Worm (Caenorhabditis elegans) whole organism, young adult: Measurements from ENCODE around the gene ttbk-8.1.

ENCODE experiments used
- C17E4.6 ChIP-seq: fragments of 200-800 bp; sonication (Bioruptor generic); IDR thresholded peaks from 2 replicates; pipeline ENCODE4 v1.3.6; 2022; ENCODE audit warnings: missing genetic modification reagents, missing genetic modification characterization, missing compliant biosample characterization
- F37B4.10 ChIP-seq: fragments of 200-800 bp; sonication (Bioruptor generic); IDR thresholded peaks from 2 replicates; pipeline ENCODE4 v1.3.6; 2022; ENCODE audit warnings: missing genetic modification characterization, missing compliant biosample characterization
- T07F8.4 ChIP-seq: sonication (generic microtip); optimal IDR thresholded peaks from 2 replicates; lab custom pipeline; 2016; ENCODE audit warnings: mild to moderate bottlenecking, missing genetic modification characterization, moderate library complexity, missing compliant biosample characterization
- Y56A3A.18 ChIP-seq: fragments of 200-800 bp; sonication (Bioruptor generic); IDR thresholded peaks from 2 replicates; pipeline ENCODE4 v1.3.6; 2022; ENCODE audit warnings: missing genetic modification reagents, missing genetic modification characterization, missing compliant biosample characterization
- attf-6 ChIP-seq: fragments of 200-800 bp; sonication (Bioruptor generic); IDR thresholded peaks from 2 replicates; pipeline ENCODE4 v1.3.6; 2022; ENCODE audit warnings: missing genetic modification reagents, missing genetic modification characterization, missing compliant biosample characterization
- bed-1 ChIP-seq: fragments of 200-800 bp; sonication (Bioruptor generic); IDR thresholded peaks from 2 replicates; pipeline ENCODE4 v1.3.6; 2022; ENCODE audit warnings: missing genetic modification reagents, missing genetic modification characterization, missing compliant biosample characterization
- ccch-3 ChIP-seq: fragments of 200-800 bp; sonication (Bioruptor generic); optimal IDR thresholded peaks from 2 replicates; lab custom pipeline; 2018; ENCODE audit warnings: mild to moderate bottlenecking, missing genetic modification characterization, missing compliant biosample characterization
- cebp-2 ChIP-seq: fragments of 200-800 bp; sonication (Bioruptor generic); IDR thresholded peaks from 2 replicates; pipeline ENCODE4 v1.3.6; 2022; ENCODE audit warnings: missing genetic modification characterization, missing compliant biosample characterization
- ceh-100 ChIP-seq: fragments of 200-800 bp; sonication (Bioruptor generic); IDR thresholded peaks from 2 replicates; pipeline ENCODE4 v1.3.6; 2022; ENCODE audit warnings: missing genetic modification reagents, missing genetic modification characterization, missing compliant biosample characterization
- chd-7 ChIP-seq: sonication (generic microtip); optimal IDR thresholded peaks from 2 replicates; lab custom pipeline; 2016; ENCODE audit warnings: mild to moderate bottlenecking, missing genetic modification characterization, moderate library complexity, missing compliant biosample characterization
- dox-1 ChIP-seq: fragments of 200-800 bp; sonication (Bioruptor generic); IDR thresholded peaks from 2 replicates; pipeline ENCODE4 v1.3.6; 2022; ENCODE audit warnings: missing genetic modification reagents, missing genetic modification characterization, missing compliant biosample characterization
- egl-44 ChIP-seq: fragments of 200-800 bp; sonication (Bioruptor generic); IDR thresholded peaks from 2 replicates; pipeline ENCODE4 v1.3.6; 2022; ENCODE audit warnings: missing genetic modification reagents, missing genetic modification characterization, missing compliant biosample characterization
- egrh-3 ChIP-seq: fragments of 200-800 bp; sonication (Bioruptor generic); IDR thresholded peaks from 2 replicates; pipeline ENCODE4 v1.3.6; 2022; ENCODE audit warnings: missing genetic modification reagents, missing genetic modification characterization, missing compliant biosample characterization
- him-1 ChIP-seq: sonication (generic microtip); optimal IDR thresholded peaks from 2 replicates; lab custom pipeline; 2016; ENCODE audit warnings: missing genotype, missing genetic modification reagents, missing genetic modification characterization, missing compliant biosample characterization
- hmg-20 ChIP-seq: fragments of 200-800 bp; sonication (Bioruptor generic); IDR thresholded peaks from 2 replicates; pipeline ENCODE4 v1.3.6; 2022; ENCODE audit warnings: missing genetic modification reagents, missing genetic modification characterization, missing compliant biosample characterization
- hsf-1 ChIP-seq: fragments of 200-800 bp; sonication (Bioruptor generic); IDR thresholded peaks from 2 replicates; pipeline ENCODE4 v1.3.6; 2022; ENCODE audit warnings: missing genetic modification reagents, missing genetic modification characterization, missing compliant biosample characterization
- let-607 ChIP-seq, 2 experiments: fragments of 200-800 bp in 1 of 2; sonication (Bioruptor generic) in 1 of 2; sonication (generic microtip) in 1 of 2; optimal IDR thresholded peaks; 2 replicates each; lab custom pipeline; 2016 to 2018; ENCODE audit warnings: mild to moderate bottlenecking in 2 of 2, missing compliant biosample characterization in 2 of 2, missing genetic modification characterization in 2 of 2, moderate library complexity in 2 of 2, missing genotype in 1 of 2
- lin-35 ChIP-seq, 3 experiments: fragments of 150-350 bp in 2 of 3; sonication (generic microtip) in 1 of 3; optimal IDR thresholded peaks; 2 replicates each; lab custom pipeline; 2014 to 2018; ENCODE audit warnings: missing biosample characterization in 3 of 3, missing genetic modification characterization in 3 of 3, missing genetic modification reagents in 3 of 3
- mcd-1 ChIP-seq: fragments of 200-800 bp; sonication (Bioruptor generic); IDR thresholded peaks from 2 replicates; pipeline ENCODE4 v1.3.6; 2022; ENCODE audit warnings: missing genetic modification reagents, missing genetic modification characterization, missing compliant biosample characterization
- nfya-1 ChIP-seq: sonication (generic microtip); optimal IDR thresholded peaks from 2 replicates; lab custom pipeline; 2017; ENCODE audit warnings: antibody characterized with exemption, missing compliant biosample characterization, missing genetic modification characterization, borderline replicate concordance; ENCODE audit not compliant: insufficient read depth
- nfya-2 ChIP-seq: fragments of 200-800 bp; sonication (Bioruptor generic); IDR thresholded peaks from 2 replicates; pipeline ENCODE4 v1.3.6; 2022; ENCODE audit warnings: missing genetic modification reagents, missing genetic modification characterization, missing compliant biosample characterization
- nhr-120 ChIP-seq: fragments of 200-800 bp; sonication (Bioruptor generic); IDR thresholded peaks from 2 replicates; pipeline ENCODE4 v1.3.6; 2022; ENCODE audit warnings: missing genetic modification characterization, missing compliant biosample characterization
- nhr-179 ChIP-seq: sonication (generic microtip); optimal IDR thresholded peaks from 2 replicates; lab custom pipeline; 2016; ENCODE audit warnings: mild to moderate bottlenecking, missing genetic modification characterization, missing compliant biosample characterization
- nhr-90 ChIP-seq: sonication (generic microtip); optimal IDR thresholded peaks from 2 replicates; lab custom pipeline; 2016; ENCODE audit warnings: missing genotype, mild to moderate bottlenecking, missing genetic modification characterization, missing compliant biosample characterization
- rcor-1 ChIP-seq: fragments of 200-800 bp; sonication (Bioruptor generic); IDR thresholded peaks from 2 replicates; pipeline ENCODE4 v1.3.6; 2022; ENCODE audit warnings: missing genetic modification reagents, missing genetic modification characterization, missing compliant biosample characterization
- rpc-1 ChIP-seq, 2 experiments: fragments of 150-350 bp in 1 of 2; sonication (generic microtip) in 1 of 2; optimal IDR thresholded peaks; 2 replicates each; lab custom pipeline; 2014 to 2018; ENCODE audit warnings: missing biosample characterization in 1 of 2, missing genetic modification characterization in 1 of 2, missing genetic modification reagents in 1 of 2, missing genotype in 1 of 2
- snpc-4 ChIP-seq, 5 experiments: fragments of 150-350 bp in 1 of 5; sonication (generic microtip) in 4 of 5; optimal IDR thresholded peaks; 2 replicates each; lab custom pipeline; 2014 to 2018; ENCODE audit warnings: missing genetic modification characterization in 5 of 5, missing biosample characterization in 3 of 5, antibody characterized with exemption in 2 of 5, mild to moderate bottlenecking in 2 of 5, missing compliant biosample characterization in 2 of 5, missing genotype in 2 of 5, moderate library complexity in 2 of 5, missing genetic modification reagents in 1 of 5
- somi-1 ChIP-seq: fragments of 200-800 bp; sonication (Bioruptor generic); optimal IDR thresholded peaks from 2 replicates; lab custom pipeline; 2018; ENCODE audit warnings: mild to moderate bottlenecking, missing genetic modification characterization, missing compliant biosample characterization
- tbp1 ChIP-seq: fragments of 200-800 bp; sonication (Bioruptor generic); optimal IDR thresholded peaks from 2 replicates; lab custom pipeline; 2018; ENCODE audit warnings: mild to moderate bottlenecking, missing genetic modification characterization, missing compliant biosample characterization
- tbx-9 ChIP-seq: sonication (generic microtip); optimal IDR thresholded peaks from 2 replicates; lab custom pipeline; 2016; ENCODE audit warnings: borderline replicate concordance, missing genetic modification characterization, inconsistent platforms, missing compliant biosample characterization
- ztf-25 ChIP-seq: fragments of 200-800 bp; sonication (Bioruptor generic); IDR thresholded peaks from 2 replicates; pipeline ENCODE4 v1.3.6; 2022; ENCODE audit warnings: missing genetic modification reagents, missing genetic modification characterization, missing compliant biosample characterization
- ztf-26 ChIP-seq: sonication (generic microtip); optimal IDR thresholded peaks from 2 replicates; lab custom pipeline; 2017; ENCODE audit warnings: missing genetic modification characterization, missing compliant biosample characterization
- ztf-28 ChIP-seq: fragments of 200-800 bp; sonication (Bioruptor generic); IDR thresholded peaks from 2 replicates; pipeline ENCODE4 v1.3.6; 2022; ENCODE audit warnings: missing genetic modification reagents, missing genetic modification characterization, missing compliant biosample characterization

The ttbk-8.1 gene

DNA sequence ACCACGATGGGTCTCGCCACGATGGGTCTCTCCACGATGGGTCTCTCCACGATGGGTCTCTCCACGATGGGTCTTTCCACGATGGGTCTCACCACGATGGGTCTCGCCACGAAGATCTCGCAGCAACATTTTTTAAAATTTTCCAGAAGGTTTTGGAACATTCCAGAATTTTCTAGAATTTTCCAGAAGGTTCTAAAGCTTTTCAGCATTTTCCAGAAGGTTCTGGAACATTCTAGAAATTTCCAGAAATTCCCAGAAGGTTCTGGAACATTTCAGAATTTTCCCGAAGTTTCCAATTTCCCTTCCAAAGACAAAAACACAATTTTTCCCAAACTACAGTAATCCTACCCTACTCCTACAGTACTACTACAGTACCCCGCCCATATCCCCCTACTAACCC, 7.5 kb upstream of the ttbk-8.1 start:
- TF ChIP-seq dox-1 (GFP tag; lab: Robert Waterston, UW) = 0 out of 2 replicates have a peak, but pooled peaks have one; percentile 6
- TF ChIP-seq cebp-2 (GFP tag; lab: Robert Waterston, UW) = 0 out of 2 replicates have a peak, but pooled peaks have one; percentile 47
- peak; percentile 95 for TF ChIP-seq hsf-1 (GFP tag; lab: Robert Waterston, UW)
- peak; percentile 28; the same call in 1 of the 2 replicates for TF ChIP-seq egrh-3 (GFP tag; lab: Robert Waterston, UW)

DNA sequence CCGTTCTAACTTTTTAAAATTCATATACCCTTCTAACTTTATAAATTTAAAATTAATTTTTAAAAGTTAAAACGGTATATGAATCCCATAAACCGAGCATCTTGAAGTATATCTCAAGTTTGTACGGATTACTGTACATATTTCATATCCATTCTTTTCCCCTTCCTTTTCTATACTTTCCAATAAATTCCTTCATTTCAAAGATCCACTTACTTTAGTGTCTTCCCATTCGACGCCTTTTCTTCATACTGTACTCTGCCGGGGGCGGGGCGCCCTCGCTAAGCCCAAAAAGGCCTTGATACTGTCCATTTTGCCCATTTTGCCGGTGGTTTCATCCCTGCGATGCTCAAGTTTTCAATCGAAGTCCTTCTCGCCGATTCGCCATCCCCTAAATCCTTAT, 6.3 kb upstream of the ttbk-8.1 start, which contains the start of gene fezf-1:
Gene fezf-1 (plus strand): TSS at position 301 of the 400 bp plus-strand sequence.
- TF ChIP-seq nhr-120 (no peak), tbp1 (no peak), F37B4.10 (GFP tag; lab: Robert Waterston, UW) (no peak), lin-35 (GFP tag; optimal IDR thresholded peaks at IDR 0.05; lab: Kevin White, UChicago) (no peak)

DNA sequence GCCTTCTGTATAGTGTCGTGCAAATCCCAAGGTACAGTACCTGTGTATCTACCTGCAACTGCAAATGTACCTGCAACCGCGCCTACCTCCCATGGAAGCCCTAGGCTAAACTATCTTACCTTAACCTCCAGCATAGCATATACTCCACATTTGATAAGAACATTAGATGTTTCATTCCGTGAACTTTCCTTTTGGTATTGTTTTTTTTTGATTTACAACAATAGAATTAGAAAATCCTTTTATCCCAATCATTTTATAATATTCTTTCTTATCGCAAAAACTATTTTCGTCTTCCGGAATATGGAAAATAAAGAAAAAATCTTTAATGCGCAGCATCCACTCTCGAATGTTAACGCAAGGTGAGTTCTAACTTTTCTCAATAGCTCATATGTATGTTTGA, 2.0 kb downstream of the ttbk-8.1 start, which contains the start of gene Y38H8A.2:
Gene Y38H8A.2 (plus strand): TSS at position 301 of the 400 bp plus-strand sequence.
- no peak for TF ChIP-seq Y56A3A.18 (GFP tag; lab: Robert Waterston, UW)
- TF ChIP-seq chd-7 (tag; lab: Kevin White, UChicago) = no peak
- TF ChIP-seq nfya-2 (GFP tag; lab: Robert Waterston, UW) = no peak
- TF ChIP-seq him-1 (tag; lab: Kevin White, UChicago) = no peak

DNA sequence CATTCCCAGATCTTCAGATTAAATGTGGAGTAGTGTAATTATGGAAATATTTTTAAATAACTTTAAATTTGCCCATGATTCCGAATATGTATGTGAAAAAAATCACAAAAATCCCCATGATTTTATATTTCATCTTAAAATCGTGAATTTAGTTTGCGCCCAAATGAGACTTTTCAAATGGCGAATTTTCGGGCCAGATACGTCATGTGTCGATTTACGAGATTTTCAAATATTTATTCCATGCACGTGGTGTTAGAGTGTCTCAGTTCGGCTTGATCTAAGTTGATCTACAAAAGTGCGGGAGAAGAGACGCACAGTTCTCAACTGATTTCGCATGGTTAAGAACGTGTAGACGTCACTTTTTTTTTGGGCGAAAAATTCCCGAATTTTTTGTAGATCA, 10.4 kb downstream of the ttbk-8.1 start, which contains the start of gene Y38H8A.1:
Gene Y38H8A.1 (plus strand): TSS at position 301 of the 400 bp plus-strand sequence.
- TF ChIP-seq mcd-1 = no peak
- no peak for TF ChIP-seq nhr-179
- TF ChIP-seq T07F8.4 (tag; lab: Kevin White, UChicago) = no peak
- TF ChIP-seq nfya-1 (tag; lab: Kevin White, UChicago) = no peak
- TF ChIP-seq snpc-4 (GFP tag; optimal IDR thresholded peaks at IDR 0.05; lab: Kevin White, UChicago) = no peak
- TF ChIP-seq snpc-4 (tag; optimal IDR thresholded peaks at IDR 0.05; lab: Kevin White, UChicago) = no peak
- TF ChIP-seq rpc-1 (optimal IDR thresholded peaks at IDR 0.05; lab: Kevin White, UChicago) = no peak
- no peak for TF ChIP-seq rpc-1 (tag; optimal IDR thresholded peaks at IDR 0.05; lab: Kevin White, UChicago)
- no peak for TF ChIP-seq bed-1 (GFP tag; lab: Robert Waterston, UW)
- no peak for TF ChIP-seq ccch-3 (GFP tag; lab: Kevin White, UChicago)
- TF ChIP-seq attf-6 (GFP tag; lab: Robert Waterston, UW) = no peak
- TF ChIP-seq let-607 (tag; optimal IDR thresholded peaks at IDR 0.05; lab: Kevin White, UChicago) = no peak
- no peak for TF ChIP-seq hmg-20
- no peak for TF ChIP-seq tbx-9
- TF ChIP-seq Y56A3A.18 (GFP tag; lab: Robert Waterston, UW) = no peak
- no peak for TF ChIP-seq nhr-90 (tag; lab: Kevin White, UChicago)
- no peak for TF ChIP-seq ztf-26 (tag; lab: Kevin White, UChicago)

DNA sequence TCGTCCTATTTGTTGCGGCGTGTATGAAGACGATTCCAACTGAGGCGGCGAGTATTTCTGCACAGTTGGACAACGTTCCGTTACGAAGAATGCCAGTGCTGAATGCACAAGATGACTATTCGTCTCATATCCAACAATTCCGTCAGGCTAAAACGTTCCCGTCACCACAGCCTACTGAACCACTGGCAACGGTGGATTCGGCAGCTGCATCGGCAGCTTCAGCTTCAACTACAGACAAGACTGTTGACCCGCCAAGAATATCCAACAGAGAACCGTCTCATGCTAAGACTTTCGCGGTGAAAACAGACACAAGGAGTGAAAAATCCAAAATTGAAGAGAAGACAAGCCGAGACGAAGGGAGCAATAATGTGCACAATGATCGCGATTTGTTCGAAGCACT, 11.5 kb downstream of the ttbk-8.1 start:
- TF ChIP-seq him-1 (tag; lab: Kevin White, UChicago) = no peak
- TF ChIP-seq egl-44 (GFP tag; lab: Robert Waterston, UW) = no peak
- peak; percentile 65; the same call in 1 of the 2 replicates for TF ChIP-seq cebp-2 (GFP tag; lab: Robert Waterston, UW)
- TF ChIP-seq C17E4.6 (GFP tag; lab: Robert Waterston, UW) = no peak
- no peak for TF ChIP-seq F37B4.10 (GFP tag; lab: Robert Waterston, UW)
- no peak for TF ChIP-seq nfya-2 (GFP tag; lab: Robert Waterston, UW)

DNA sequence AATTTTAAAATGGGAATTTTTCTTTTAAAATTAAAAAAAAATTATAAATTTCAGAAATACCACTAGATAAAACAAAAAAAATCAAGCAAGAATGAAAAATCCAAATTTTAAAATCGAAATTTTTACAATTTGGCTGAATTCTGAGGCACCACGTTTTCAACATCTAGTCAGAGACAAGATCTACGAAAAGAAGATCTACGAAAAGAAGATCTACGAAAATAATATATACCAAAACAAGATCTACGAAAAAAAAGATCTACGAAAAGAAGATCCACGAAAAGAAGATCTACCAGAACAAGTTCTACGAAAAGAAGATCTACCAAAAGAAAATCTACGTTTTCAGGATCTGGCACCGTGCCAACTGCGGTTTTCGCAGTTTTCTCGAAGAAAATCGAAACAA, 14.9 kb downstream of the ttbk-8.1 start:
- TF ChIP-seq somi-1 (GFP tag; lab: Kevin White, UChicago) = no peak
- TF ChIP-seq ceh-100 (GFP tag; lab: Robert Waterston, UW) = peak; percentile 69
- no peak for TF ChIP-seq attf-6 (GFP tag; lab: Robert Waterston, UW)
- TF ChIP-seq rcor-1 (GFP tag; lab: Robert Waterston, UW) = no peak
- TF ChIP-seq ztf-28 (GFP tag; lab: Robert Waterston, UW) = no peak
- TF ChIP-seq ztf-25 = no peak
- TF ChIP-seq egrh-3 (GFP tag; lab: Robert Waterston, UW) = no peak
- TF ChIP-seq nfya-2 (GFP tag; lab: Robert Waterston, UW) = no peak
